Worm (Caenorhabditis elegans): ENCODE data around the gene nhr-176.
"Not testable (repeated sequence)": the region's sequence is repeated elsewhere in the genome, so short reads cannot be mapped to it uniquely, and the experiment has no call there.

- TF ChIP-seq sup-37 (GFP tag; optimal IDR thresholded peaks at IDR 0.05); aha-1 (tag; optimal IDR thresholded peaks at IDR 0.05); C04F5.9 (tag; optimal IDR thresholded peaks at IDR 0.05); ces-1 (GFP tag; optimal IDR thresholded peaks at IDR 0.05); lin-13 (GFP tag; optimal IDR thresholded peaks at IDR 0.05); nhr-28 (tag; optimal IDR thresholded peaks at IDR 0.05): not testable (repeated sequence)
These were observed 29.0 kb upstream of the nhr-176 start, which contains the start of the genes his-2 and his-1 for ce11 chrV:16041925-16042742.
